Worm (Caenorhabditis elegans): ENCODE measurements around the gene T09B9.3.

The T09B9.3 gene

DNA sequence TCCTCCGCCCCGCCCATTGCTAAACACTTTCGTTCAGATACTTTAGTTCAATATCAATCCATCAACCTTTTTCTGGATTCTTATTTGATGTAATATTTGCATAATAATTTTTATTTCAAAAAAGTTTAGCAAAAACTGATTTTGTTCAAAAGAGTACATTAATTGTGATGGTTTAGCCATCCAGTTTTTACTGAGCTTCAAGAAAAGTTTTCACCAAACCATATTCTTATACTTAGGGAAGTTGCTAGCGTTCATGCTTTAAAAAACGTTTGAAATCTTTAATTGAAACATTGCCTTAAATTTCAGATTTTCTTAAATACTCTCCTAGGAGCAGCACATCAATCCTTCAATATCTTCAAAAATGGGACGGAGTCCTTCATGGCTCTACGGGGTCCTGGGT is 43.9 kb downstream of the T09B9.3 start, which contains the start of gene him-4:
TSS of gene him-4 (plus strand) at position 301 of the 400 bp plus-strand sequence.
- no peak for TF ChIP-seq lin-14 (GFP tag; optimal IDR thresholded peaks at IDR 0.05)
- TF ChIP-seq unc-86 (tag; optimal IDR thresholded peaks at IDR 0.05), result no peak
- TF ChIP-seq hlh-4 (tag; optimal IDR thresholded peaks at IDR 0.05), result no peak

DNA sequence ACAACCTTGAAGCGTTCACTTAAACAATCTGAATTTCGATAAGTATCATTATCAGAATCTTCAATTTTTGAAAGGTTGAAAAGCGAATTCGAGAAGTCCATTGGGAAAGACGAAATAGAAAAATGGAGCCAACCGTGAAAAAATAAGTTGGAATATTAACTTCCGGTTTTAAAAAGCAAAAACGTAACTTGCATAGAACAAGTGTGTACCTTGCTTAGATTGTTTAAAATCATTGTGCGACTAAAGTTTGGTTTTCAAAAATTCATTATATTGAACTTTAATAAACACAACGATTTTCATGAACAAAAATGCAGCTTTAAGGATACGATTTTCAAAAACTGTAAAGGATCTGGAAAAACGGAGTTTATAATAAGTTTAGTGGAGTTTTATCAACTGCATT is 47.6 kb downstream of the T09B9.3 start, which contains the start of gene F15G9.2:
TSS of gene F15G9.2 (minus strand) at position 101 of the 400 bp plus-strand sequence.
- TF ChIP-seq C34B4.2 (tag; optimal IDR thresholded peaks at IDR 0.05), result no peak
- TF ChIP-seq lin-39 (tag; optimal IDR thresholded peaks at IDR 0.05), result no peak
- TF ChIP-seq pag-3 (tag; optimal IDR thresholded peaks at IDR 0.05; ENCODE audit: borderline replicate concordance, insufficient read depth), result no peak
- TF ChIP-seq lin-13 (GFP tag; optimal IDR thresholded peaks at IDR 0.05), result no peak
- TF ChIP-seq nhr-237 (tag; optimal IDR thresholded peaks at IDR 0.05), result no peak
- TF ChIP-seq sptf-1 (tag; optimal IDR thresholded peaks at IDR 0.05), result no peak
- TF ChIP-seq C16A3.4 (tag; optimal IDR thresholded peaks at IDR 0.05), result no peak
- no peak for TF ChIP-seq ceh-63 (GFP tag; optimal IDR thresholded peaks at IDR 0.05)
- TF ChIP-seq nhr-85 (tag), result no peak
- TF ChIP-seq nhr-77 (tag; optimal IDR thresholded peaks at IDR 0.05), result no peak
- TF ChIP-seq snpc-4 (tag; optimal IDR thresholded peaks at IDR 0.05), result no peak
- no peak for TF ChIP-seq ama-1 (optimal IDR thresholded peaks at IDR 0.05)
- TF ChIP-seq unc-30 (tag; optimal IDR thresholded peaks at IDR 0.05), result no peak
- no peak for TF ChIP-seq hpl-2 (GFP tag; optimal IDR thresholded peaks at IDR 0.05)
- no peak for TF ChIP-seq ceh-88 (GFP tag; IDR thresholded peaks at IDR 0.05)
- TF ChIP-seq ets-5 (GFP tag; IDR thresholded peaks at IDR 0.05), result no peak
- TF ChIP-seq Y116A8C.19 (tag; optimal IDR thresholded peaks at IDR 0.05; ENCODE audit: borderline replicate concordance), result no peak
- no peak for TF ChIP-seq ceh-90 (tag; optimal IDR thresholded peaks at IDR 0.05)
- no peak for TF ChIP-seq mef-2 (tag; optimal IDR thresholded peaks at IDR 0.05)

DNA sequence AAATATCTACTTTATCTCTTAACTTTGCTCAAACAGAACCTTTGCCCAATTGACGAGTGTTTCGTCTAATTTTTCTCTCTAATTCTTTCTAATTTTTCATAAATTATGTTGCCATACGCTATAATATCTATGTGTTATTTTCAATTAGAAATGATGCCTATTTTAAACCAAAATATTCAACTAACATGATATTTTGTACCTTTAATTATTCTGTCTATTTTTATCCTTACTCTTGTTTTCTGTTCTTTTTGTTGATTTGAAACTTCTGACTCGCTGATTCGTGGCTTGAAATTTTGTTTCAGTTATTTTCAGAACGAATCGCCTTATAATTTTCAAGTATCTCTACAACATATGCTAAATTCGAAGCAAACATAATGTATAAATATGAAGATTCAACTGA is 51.7 kb downstream of the T09B9.3 start, which contains the start of gene F15G9.6:
TSS of gene F15G9.6 (plus strand) at position 301 of the 400 bp plus-strand sequence.
- TF ChIP-seq nhr-71 (tag; optimal IDR thresholded peaks at IDR 0.05) (no peak), efl-3 (GFP tag; optimal IDR thresholded peaks at IDR 0.05) (no peak), lin-39 (tag; optimal IDR thresholded peaks at IDR 0.05) (no peak), ceh-90 (tag; optimal IDR thresholded peaks at IDR 0.05) (no peak), fos-1 (tag; optimal IDR thresholded peaks at IDR 0.05) (no peak), pag-3 (tag; optimal IDR thresholded peaks at IDR 0.05; ENCODE audit: borderline replicate concordance, insufficient read depth) (no peak), lir-3 (tag; optimal IDR thresholded peaks at IDR 0.05; ENCODE audit: poor library complexity) (no peak), nhr-84 (tag; optimal IDR thresholded peaks at IDR 0.05) (no peak), lin-35 (GFP tag; optimal IDR thresholded peaks at IDR 0.05) (no peak), hlh-17 (GFP tag; optimal IDR thresholded peaks at IDR 0.05; ENCODE audit: borderline replicate concordance) (no peak), nhr-47 (tag; optimal IDR thresholded peaks at IDR 0.05) (no peak), zip-4 (GFP tag; optimal IDR thresholded peaks at IDR 0.05) (no peak), pqm-1 (tag; optimal IDR thresholded peaks at IDR 0.05) (no peak), sup-37 (GFP tag; optimal IDR thresholded peaks at IDR 0.05) (no peak), ama-1 (optimal IDR thresholded peaks at IDR 0.05) (no peak), nhr-12 (tag; optimal IDR thresholded peaks at IDR 0.05) (no peak), mef-2 (tag; optimal IDR thresholded peaks at IDR 0.05) (no peak), mdl-1 (tag; optimal IDR thresholded peaks at IDR 0.05) (no peak), alr-1 (tag; optimal IDR thresholded peaks at IDR 0.05; ENCODE audit: borderline replicate concordance) (no peak), F16B12.6 (tag; optimal IDR thresholded peaks at IDR 0.05) (no peak)

Measured in whole organism, L1 larva.